Fruit fly (Drosophila melanogaster): Measurements from ENCODE around the gene mRpS31.
A peak's percentile ranks its signal among the peaks of the same experiment; 100 is the strongest.

DNA sequence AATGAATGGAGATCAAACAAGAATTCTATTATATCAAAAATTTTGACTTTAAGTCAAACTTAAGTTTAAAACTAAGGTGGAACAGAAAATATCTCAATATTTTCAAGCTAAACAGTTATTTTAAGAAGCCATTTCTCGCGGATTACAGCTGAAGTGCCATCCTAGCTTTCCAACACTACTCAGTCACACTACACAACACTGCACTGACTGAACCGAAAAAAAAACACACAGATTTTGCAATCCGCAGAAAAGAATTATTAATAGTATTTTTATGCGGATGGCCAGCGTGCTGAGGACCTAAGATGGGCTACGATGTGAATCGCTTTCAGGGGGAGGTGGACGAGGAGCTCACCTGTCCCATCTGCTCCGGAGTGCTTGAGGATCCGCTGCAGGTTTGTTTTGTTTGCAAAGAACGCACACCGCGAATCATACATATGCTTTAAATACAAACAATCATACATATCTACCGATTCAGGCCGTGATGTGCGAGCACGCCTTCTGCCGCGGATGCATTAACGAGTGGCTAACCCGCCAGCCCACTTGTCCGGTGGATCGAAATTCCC is 48.5 kb upstream of the mRpS31 start, which contains the start of gene elgi:
- TF ChIP-seq kay (GFP tag; ENCODE audit: borderline replicate concordance) (no peak), bab1 (GFP tag; optimal IDR thresholded peaks at IDR 0.05) (peak; percentile 48), cnc (optimal IDR thresholded peaks at IDR 0.05) (no peak), CG7101 (tag; optimal IDR thresholded peaks at IDR 0.05) (peak; percentile 77), pad (GFP tag; optimal IDR thresholded peaks at IDR 0.05) (peak; percentile 70)

Data from whole organism, adult.